Fruit fly (Drosophila melanogaster) whole organism, embryonic: ENCODE measurements around the gene hfp.
A peak's percentile ranks its signal among the peaks of the same experiment; 100 is the strongest.

Experiments used
- ATbp ChIP-seq: fragments of 200-800 bp; sonication (Bioruptor generic); optimal IDR thresholded peaks from 2 replicates; lab custom pipeline; 2017; ENCODE audit warnings: missing biosample characterization, mild to moderate bottlenecking, missing genetic modification characterization, missing genetic modification reagents
- CG10267 ChIP-seq: fragments of 200-800 bp; sonication (Bioruptor generic); optimal IDR thresholded peaks from 2 replicates; lab custom pipeline; 2018; ENCODE audit warnings: missing biosample characterization, mild to moderate bottlenecking, missing genetic modification characterization, moderate library complexity
- CG10274 ChIP-seq: fragments of 200-800 bp; sonication (Bioruptor generic); optimal IDR thresholded peaks from 3 replicates; lab custom pipeline; 2017; ENCODE audit warnings: missing biosample characterization, mild to moderate bottlenecking, missing genetic modification characterization
- CG10366 ChIP-seq: fragments of 200-800 bp; sonication (Bioruptor generic); IDR thresholded peaks from 2 replicates; pipeline ENCODE4 v1.3.6; 2022; ENCODE audit warnings: missing biosample characterization, missing genetic modification characterization
- CG11695 ChIP-seq: fragments of 200-800 bp; sonication (Bioruptor generic); IDR thresholded peaks from 3 replicates; pipeline ENCODE4 v1.3.6; 2022; ENCODE audit warnings: missing biosample characterization, missing genetic modification characterization
- CG12299 ChIP-seq: fragments of 200-800 bp; sonication (Bioruptor generic); optimal IDR thresholded peaks from 2 replicates; lab custom pipeline; 2018; ENCODE audit warnings: missing biosample characterization, mild to moderate bottlenecking, missing genetic modification characterization
- CG13775 ChIP-seq: fragments of 200-800 bp; sonication (Bioruptor generic); optimal IDR thresholded peaks from 3 replicates; lab custom pipeline; 2017; ENCODE audit warnings: missing biosample characterization, mild to moderate bottlenecking, missing genetic modification characterization
- CG15479 ChIP-seq: fragments of 200-800 bp; sonication (Bioruptor generic); optimal IDR thresholded peaks from 3 replicates; lab custom pipeline; 2019; ENCODE audit warnings: missing biosample characterization, mild to moderate bottlenecking, missing genetic modification characterization, moderate library complexity
- CG15601 ChIP-seq: fragments of 200-800 bp; sonication (Bioruptor generic); optimal IDR thresholded peaks from 3 replicates; lab custom pipeline; 2019; ENCODE audit warnings: missing biosample characterization, mild to moderate bottlenecking, missing genetic modification characterization, moderate library complexity
- CG17829 ChIP-seq: fragments of 200-800 bp; optimal IDR thresholded peaks from 2 replicates; lab custom pipeline; 2019; ENCODE audit warnings: missing biosample characterization, mild to moderate bottlenecking, missing genetic modification characterization, moderate library complexity
- CG18764 ChIP-seq: fragments of 200-800 bp; sonication (Bioruptor generic); optimal IDR thresholded peaks from 3 replicates; lab custom pipeline; 2016; ENCODE audit warnings: missing biosample characterization, missing genetic modification characterization
- CG2678 ChIP-seq: fragments of 200-800 bp; sonication (Bioruptor generic); optimal IDR thresholded peaks from 3 replicates; lab custom pipeline; 2019; ENCODE audit warnings: missing biosample characterization, mild to moderate bottlenecking, missing genetic modification characterization, moderate library complexity
- CG3407 ChIP-seq: fragments of 200-800 bp; sonication (Bioruptor generic); optimal IDR thresholded peaks from 2 replicates; lab custom pipeline; 2018; ENCODE audit warnings: missing biosample characterization, mild to moderate bottlenecking, missing genetic modification characterization
- CG3838 ChIP-seq: fragments of 200-800 bp; sonication (Bioruptor generic); optimal IDR thresholded peaks from 3 replicates; lab custom pipeline; 2016; ENCODE audit warnings: missing biosample characterization, missing genetic modification characterization
- CG6654 ChIP-seq: fragments of 200-800 bp; sonication (Bioruptor generic); optimal IDR thresholded peaks from 2 replicates; lab custom pipeline; 2017; ENCODE audit warnings: missing biosample characterization, mild to moderate bottlenecking, missing genetic modification characterization
- CG9727 ChIP-seq: fragments of 200-800 bp; sonication (Bioruptor generic); optimal IDR thresholded peaks from 3 replicates; lab custom pipeline; 2017; ENCODE audit warnings: missing biosample characterization, mild to moderate bottlenecking, missing genetic modification characterization
- CG9876 ChIP-seq: fragments of 200-800 bp; sonication (Bioruptor generic); optimal IDR thresholded peaks from 2 replicates; lab custom pipeline; 2016; ENCODE audit warnings: missing biosample characterization, missing genetic modification characterization
- CG9932 ChIP-seq: fragments of 200-800 bp; sonication (Bioruptor generic); IDR thresholded peaks from 2 replicates; pipeline ENCODE4 v1.3.6; 2022; ENCODE audit warnings: missing biosample characterization, missing genetic modification characterization
- Chrac-16 ChIP-seq: fragments of 200-800 bp; sonication (Bioruptor generic); optimal IDR thresholded peaks from 3 replicates; lab custom pipeline; 2016; ENCODE audit warnings: missing biosample characterization, missing genetic modification characterization
- D ChIP-seq, 2 experiments: fragments of 200-800 bp in 1 of 2; fragments of >200 bp in 1 of 2; sonication (Bioruptor generic) in 1 of 2; optimal IDR thresholded peaks; 2 replicates in 1 of 2; 3 replicates in 1 of 2; lab custom pipeline; 2017; ENCODE audit warnings: mild to moderate bottlenecking in 1 of 2, missing biosample characterization in 1 of 2, missing genetic modification characterization in 1 of 2, missing genetic modification reagents in 1 of 2
- Dfd ChIP-seq, 2 experiments: fragments of >200 bp; optimal IDR thresholded peaks; 2 replicates each; lab custom pipeline; 2017; ENCODE audit warnings: missing biosample characterization in 2 of 2, missing genetic modification characterization in 2 of 2
- Doc3 ChIP-seq: fragments of 200-800 bp; sonication (Bioruptor generic); IDR thresholded peaks from 3 replicates; pipeline ENCODE4 v1.3.6; 2022; ENCODE audit warnings: missing biosample characterization, missing genetic modification characterization; ENCODE audit not compliant: partially characterized antibody
- Fer2 ChIP-seq: fragments of 200-800 bp; sonication (Bioruptor generic); optimal IDR thresholded peaks from 2 replicates; lab custom pipeline; 2018; ENCODE audit warnings: missing biosample characterization, mild to moderate bottlenecking, missing genetic modification characterization, moderate library complexity
- Fer3 ChIP-seq: fragments of 200-800 bp; sonication (Bioruptor generic); optimal IDR thresholded peaks from 2 replicates; lab custom pipeline; 2018; ENCODE audit warnings: missing biosample characterization, mild to moderate bottlenecking, missing genetic modification characterization, moderate library complexity
- HLH3B ChIP-seq: fragments of 200-800 bp; sonication (Bioruptor generic); IDR thresholded peaks from 2 replicates; pipeline ENCODE4 v1.3.6; 2022; ENCODE audit warnings: missing biosample characterization, missing genetic modification characterization
- HLH54F ChIP-seq: fragments of 200-800 bp; sonication (Bioruptor generic); optimal IDR thresholded peaks from 3 replicates; lab custom pipeline; 2016; ENCODE audit warnings: missing biosample characterization, missing genetic modification characterization
- Hr3 ChIP-seq: fragments of 200-800 bp; sonication (Bioruptor generic); optimal IDR thresholded peaks from 3 replicates; lab custom pipeline; 2016; ENCODE audit warnings: missing biosample characterization, missing genetic modification characterization
- Jarid2 ChIP-seq: fragments of 200-800 bp; sonication (Bioruptor generic); optimal IDR thresholded peaks from 3 replicates; lab custom pipeline; 2017; ENCODE audit warnings: mild to moderate bottlenecking, missing biosample characterization, missing genetic modification reagents, missing genetic modification characterization
- Lhr ChIP-seq: fragments of 200-800 bp; sonication (Bioruptor generic); optimal IDR thresholded peaks from 3 replicates; lab custom pipeline; 2017; ENCODE audit warnings: mild to moderate bottlenecking, missing biosample characterization, missing genetic modification reagents, missing genetic modification characterization
- MBD-R2 ChIP-seq: fragments of 200-800 bp; sonication (Bioruptor generic); IDR thresholded peaks from 2 replicates; pipeline ENCODE4 v1.3.6; 2022; ENCODE audit warnings: missing biosample characterization, missing genetic modification characterization
- MTF-1 ChIP-seq: fragments of 200-800 bp; sonication (Bioruptor generic); optimal IDR thresholded peaks from 2 replicates; lab custom pipeline; 2018; ENCODE audit warnings: missing biosample characterization, mild to moderate bottlenecking, missing genetic modification characterization, borderline replicate concordance
- Oaz ChIP-seq: fragments of 200-800 bp; sonication (Bioruptor generic); IDR thresholded peaks from 2 replicates; pipeline ENCODE4 v1.3.6; 2022; ENCODE audit warnings: missing biosample characterization, missing genetic modification characterization
- aop ChIP-seq: fragments of 200-800 bp; sonication (Bioruptor generic); IDR thresholded peaks from 2 replicates; pipeline ENCODE4 v1.3.6; 2022; ENCODE audit warnings: missing biosample characterization, missing genetic modification characterization
- ap ChIP-seq: fragments of 200-800 bp; sonication (Bioruptor generic); IDR thresholded peaks from 2 replicates; pipeline ENCODE4 v1.3.6; 2022; ENCODE audit warnings: missing biosample characterization, missing genetic modification characterization
- ash1 ChIP-seq: fragments of 200-800 bp; sonication (Bioruptor generic); optimal IDR thresholded peaks from 2 replicates; lab custom pipeline; 2018; ENCODE audit warnings: missing biosample characterization, mild to moderate bottlenecking, missing genetic modification characterization
- ato ChIP-seq: fragments of 200-800 bp; sonication (Bioruptor generic); IDR thresholded peaks from 2 replicates; pipeline ENCODE4 v1.3.6; 2022; ENCODE audit warnings: missing biosample characterization, missing genetic modification characterization; ENCODE audit not compliant: partially characterized antibody
- ci ChIP-seq: fragments of 200-800 bp; sonication (Bioruptor generic); IDR thresholded peaks from 3 replicates; pipeline ENCODE4 v1.3.6; 2022; ENCODE audit warnings: missing biosample characterization, missing genetic modification characterization
- dati ChIP-seq: fragments of 200-800 bp; sonication (Bioruptor generic); IDR thresholded peaks from 2 replicates; pipeline ENCODE4 v1.3.6; 2022; ENCODE audit warnings: missing biosample characterization, missing genetic modification characterization
- exex ChIP-seq: fragments of 200-800 bp; sonication (Bioruptor generic); optimal IDR thresholded peaks from 4 replicates; lab custom pipeline; 2018; ENCODE audit warnings: missing biosample characterization, mild to moderate bottlenecking, missing genetic modification characterization, moderate library complexity
- h ChIP-seq: fragments of >200 bp; optimal IDR thresholded peaks from 2 replicates; lab custom pipeline; 2017
- jing ChIP-seq: fragments of 200-800 bp; sonication (Bioruptor generic); optimal IDR thresholded peaks from 2 replicates; lab custom pipeline; 2018; ENCODE audit warnings: missing biosample characterization, mild to moderate bottlenecking, missing genetic modification characterization
- klu ChIP-seq: fragments of 200-800 bp; sonication (Bioruptor generic); IDR thresholded peaks from 2 replicates; pipeline ENCODE4 v1.3.6; 2022; ENCODE audit warnings: missing biosample characterization, missing genetic modification characterization
- prd ChIP-seq, 3 experiments: fragments of >200 bp in 2 of 3; fragments of 200-800 bp in 1 of 3; sonication (Bioruptor generic) in 1 of 3; optimal IDR thresholded peaks in 2 of 3; IDR thresholded peaks in 1 of 3; 2 replicates in 2 of 3; 3 replicates in 1 of 3; pipeline versions ENCODE4 v1.3.6 to Lab custom; 2017 to 2022; ENCODE audit warnings: missing biosample characterization in 1 of 3, missing genetic modification characterization in 1 of 3
- pzg ChIP-seq: fragments of 200-800 bp; sonication (Bioruptor generic); optimal IDR thresholded peaks from 3 replicates; lab custom pipeline; 2018; ENCODE audit warnings: missing biosample characterization, mild to moderate bottlenecking, missing genetic modification characterization, moderate library complexity
- rib ChIP-seq: fragments of 200-800 bp; sonication (Bioruptor generic); IDR thresholded peaks from 2 replicates; pipeline ENCODE4 v1.3.6; 2022; ENCODE audit warnings: missing biosample characterization, missing genetic modification characterization
- seq ChIP-seq: fragments of 200-800 bp; sonication (Bioruptor generic); IDR thresholded peaks from 2 replicates; pipeline ENCODE4 v1.3.6; 2022; ENCODE audit warnings: missing biosample characterization, missing genetic modification characterization
- trh ChIP-seq: fragments of 200-800 bp; sonication (Bioruptor generic); optimal IDR thresholded peaks from 2 replicates; lab custom pipeline; 2016; ENCODE audit warnings: missing biosample characterization, missing genetic modification characterization
- vvl ChIP-seq: fragments of 200-800 bp; sonication (Bioruptor generic); IDR thresholded peaks from 2 replicates; pipeline ENCODE4 v1.3.6; 2022; ENCODE audit warnings: missing biosample characterization, missing genetic modification characterization
- zf30C ChIP-seq: fragments of 200-800 bp; sonication (Bioruptor generic); optimal IDR thresholded peaks from 3 replicates; lab custom pipeline; 2018; ENCODE audit warnings: missing biosample characterization, mild to moderate bottlenecking, missing genetic modification characterization

The hfp gene

dm6 chr3L:1533699-1534431 lies 31.5 kb upstream of the hfp start, which contains the start of gene Iml1 (continued):
- TF ChIP-seq pzg (GFP tag; lab: Kevin White, UChicago) (peak; percentile 23), vvl (GFP tag; lab: Robert Waterston, UW) (peak; percentile 70), Chrac-16 (GFP tag; lab: Kevin White, UChicago) (peak; percentile 10), Fer2 (tag; lab: Kevin White, UChicago) (no peak), ap (GFP tag; lab: Robert Waterston, UW) (peak; percentile 21; the same call in 1 of the 2 replicates), CG12299 (tag; lab: Kevin White, UChicago) (peak; percentile 30), Lhr (GFP tag; lab: Kevin White, UChicago) (no peak), Fer3 (no peak), CG10366 (GFP tag; lab: Robert Waterston, UW) (no peak), CG2678 (no peak), CG9932 (GFP tag; lab: Robert Waterston, UW) (peak; percentile 79), CG13775 (GFP tag; lab: Kevin White, UChicago) (peak; percentile 20), ci (no peak), CG10267 (tag; lab: Kevin White, UChicago) (peak; percentile 47), CG6654 (no peak), ato (GFP tag; lab: Robert Waterston, UW) (no peak), CG18764 (GFP tag; lab: Kevin White, UChicago) (no peak), prd (optimal IDR thresholded peaks at IDR 0.05; lab: Kevin White, UChicago) (no peak), prd (GFP tag; IDR thresholded peaks at IDR 0.05; lab: Robert Waterston, UW) (peak; percentile 78), dati (no peak), trh (GFP tag; lab: Kevin White, UChicago) (no peak), Doc3 (GFP tag; lab: Robert Waterston, UW) (no peak), CG3838 (GFP tag; lab: Kevin White, UChicago) (no peak), CG9876 (GFP tag; lab: Kevin White, UChicago) (no peak), CG10274 (GFP tag; lab: Kevin White, UChicago) (no peak), ATbp (GFP tag; lab: Kevin White, UChicago) (no peak), HLH3B (GFP tag; lab: Robert Waterston, UW) (no peak), ash1 (GFP tag; lab: Kevin White, UChicago) (no peak), MBD-R2 (GFP tag; lab: Robert Waterston, UW) (peak; percentile 65; the same call in 1 of the 2 replicates), CG15479 (GFP tag; lab: Kevin White, UChicago) (peak; percentile 61), CG3407 (GFP tag; lab: Kevin White, UChicago) (no peak), rib (GFP tag; lab: Robert Waterston, UW) (no peak), aop (GFP tag; lab: Robert Waterston, UW) (no peak), CG11695 (GFP tag; lab: Robert Waterston, UW) (no peak), D (optimal IDR thresholded peaks at IDR 0.05; lab: Kevin White, UChicago) (no peak), D (GFP tag; optimal IDR thresholded peaks at IDR 0.05; lab: Kevin White, UChicago) (no peak), klu (GFP tag; lab: Robert Waterston, UW) (peak; percentile 27), Dfd (GFP tag; optimal IDR thresholded peaks at IDR 0.05; lab: Kevin White, UChicago) (no peak), zf30C (GFP tag; lab: Kevin White, UChicago) (no peak), h (lab: Kevin White, UChicago) (no peak), CG15601 (tag; lab: Kevin White, UChicago) (no peak), seq (GFP tag; lab: Robert Waterston, UW) (no peak), Oaz (no peak), MTF-1 (no peak), CG17829 (tag; lab: Kevin White, UChicago) (peak; percentile 58), Jarid2 (no peak), HLH54F (peak; percentile 6), exex (peak; percentile 49), Hr3 (GFP tag; lab: Kevin White, UChicago) (peak; percentile 26), CG9727 (peak; percentile 7), jing (no peak)
